Fruit fly (Drosophila melanogaster): ENCODE data around the gene Marcal1.

The Marcal1 gene

dm6 chr2L:4953086-4953570 lies 2.2 kb upstream of the Marcal1 start, which contains the start of gene Jon25Bii:
Gene Jon25Bii (minus strand): TSS chr2L:4953136.
- TF ChIP-seq CG8478 (optimal IDR thresholded peaks at IDR 0.05) (no peak), CTCF (optimal IDR thresholded peaks at IDR 0.05) (no peak)

dm6 chr2L:4958111-4958510 lies 2.8 kb downstream of the Marcal1 start, which contains the start of gene CG34124:
Gene CG34124 (plus strand): TSS chr2L:4958411.
- no peak for TF ChIP-seq CG8478 (optimal IDR thresholded peaks at IDR 0.05)
- TF ChIP-seq CTCF (optimal IDR thresholded peaks at IDR 0.05) = no peak

dm6 chr2L:4965420-4965819 lies 10.1 kb downstream of the Marcal1 start, which contains the start of gene CG34125:
Gene CG34125 (plus strand): TSS chr2L:4965673.
- TF ChIP-seq CTCF (optimal IDR thresholded peaks at IDR 0.05) = no peak
- TF ChIP-seq CG8478 (optimal IDR thresholded peaks at IDR 0.05) = no peak

- TF ChIP-seq CG8478 (optimal IDR thresholded peaks at IDR 0.05) (no peak), CTCF (optimal IDR thresholded peaks at IDR 0.05) (no peak)
Measured at dm6 chr2L:4965923-4966322, 10.6 kb downstream of the Marcal1 start.

dm6 chr2L:4967511-4967910 lies 12.2 kb downstream of the Marcal1 start, which contains the start of gene eIF3i:
Gene eIF3i (minus strand): TSS chr2L:4967775.
- TF ChIP-seq CTCF (optimal IDR thresholded peaks at IDR 0.05) = no peak
- no peak for TF ChIP-seq CG8478 (optimal IDR thresholded peaks at IDR 0.05)

- no peak for TF ChIP-seq CTCF (optimal IDR thresholded peaks at IDR 0.05)
- no peak for TF ChIP-seq CG8478 (optimal IDR thresholded peaks at IDR 0.05)
Measured at dm6 chr2L:4968767-4969166, 13.5 kb downstream of the Marcal1 start, which contains the start of the genes Scox and Polr1C. Gene Scox (minus strand): TSS chr2L:4968935. Gene Polr1C (plus strand): TSS chr2L:4969004.

dm6 chr2L:4971329-4971798 lies 16.1 kb downstream of the Marcal1 start, which contains the start of gene CG14043:
Gene CG14043 (plus strand): TSS chr2L:4971702.
- TF ChIP-seq CG8478 (optimal IDR thresholded peaks at IDR 0.05) = no peak
- TF ChIP-seq CTCF (optimal IDR thresholded peaks at IDR 0.05) = peak in 1 of 2 experiments; percentile 16

dm6 chr2L:4973731-4974415 lies 18.6 kb downstream of the Marcal1 start, which contains the start of gene mRpL28:
Gene mRpL28 (plus strand): TSS chr2L:4973976.
- TF ChIP-seq CG8478 (optimal IDR thresholded peaks at IDR 0.05) (no peak), CTCF (optimal IDR thresholded peaks at IDR 0.05) (no peak)

dm6 chr2L:4976988-4977551 lies 21.8 kb downstream of the Marcal1 start, which contains the start of the genes Gmd and CG3792:
Gene Gmd (minus strand): TSS chr2L:4977023.
Gene CG3792 (plus strand): TSS chr2L:4977312.
- TF ChIP-seq CTCF (optimal IDR thresholded peaks at IDR 0.05) (no peak), CG8478 (optimal IDR thresholded peaks at IDR 0.05) (no peak)

dm6 chr2L:4979138-4979537 lies 23.8 kb downstream of the Marcal1 start, which contains the start of gene CG8891:
Gene CG8891 (minus strand): TSS chr2L:4979379.
- TF ChIP-seq CG8478 (optimal IDR thresholded peaks at IDR 0.05) = no peak

dm6 chr2L:4981278-4981966 lies 26.1 kb downstream of the Marcal1 start, which contains the start of the genes CG8892 and CG34126:
Gene CG8892 (minus strand): TSS chr2L:4981592.
Gene CG34126 (plus strand): TSS chr2L:4981614.
- TF ChIP-seq CG8478 (optimal IDR thresholded peaks at IDR 0.05) = no peak
- TF ChIP-seq CTCF (optimal IDR thresholded peaks at IDR 0.05) = no peak

dm6 chr2L:4982098-4982646 lies 26.9 kb downstream of the Marcal1 start:
- no peak for TF ChIP-seq CTCF (optimal IDR thresholded peaks at IDR 0.05)
- TF ChIP-seq CG8478 (optimal IDR thresholded peaks at IDR 0.05) = no peak

dm6 chr2L:4995010-4995836 lies 39.9 kb downstream of the Marcal1 start:
- TF ChIP-seq CTCF (optimal IDR thresholded peaks at IDR 0.05) = no peak
- no peak for TF ChIP-seq CG8478 (optimal IDR thresholded peaks at IDR 0.05)

- TF ChIP-seq CG8478 (optimal IDR thresholded peaks at IDR 0.05) (no peak), CTCF (optimal IDR thresholded peaks at IDR 0.05) (no peak)
Measured at dm6 chr2L:4995837-4996136, 40.5 kb downstream of the Marcal1 start.

Measured in S2 (cell line).